Worm (Caenorhabditis elegans): ENCODE results near the gene W02B12.11.

- no peak for TF ChIP-seq zip-11 (GFP tag; IDR thresholded peaks at IDR 0.05)
- TF ChIP-seq pqm-1 (tag; optimal IDR thresholded peaks at IDR 0.05): no peak
- TF ChIP-seq ztf-11 (tag; optimal IDR thresholded peaks at IDR 0.05): no peak
- TF ChIP-seq nhr-11 (tag; optimal IDR thresholded peaks at IDR 0.05): no peak
- no peak for TF ChIP-seq mxl-2 (GFP tag; conservative IDR thresholded peaks at IDR 0.05)
- no peak for TF ChIP-seq lin-15B (tag; optimal IDR thresholded peaks at IDR 0.05)
- no peak for TF ChIP-seq ces-1 (GFP tag; optimal IDR thresholded peaks at IDR 0.05)
- no peak for TF ChIP-seq R02D3.7 (tag; optimal IDR thresholded peaks at IDR 0.05)
- TF ChIP-seq unc-39 (tag; optimal IDR thresholded peaks at IDR 0.05): no peak
- TF ChIP-seq unc-62 (GFP tag; optimal IDR thresholded peaks at IDR 0.05 in 1 of 2): peak in 1 of 2 experiments; percentile 81
- no peak for TF ChIP-seq unc-62 (tag; optimal IDR thresholded peaks at IDR 0.05)
- no peak for TF ChIP-seq ceh-32 (tag; optimal IDR thresholded peaks at IDR 0.05; ENCODE audit: poor library complexity)
- TF ChIP-seq nhr-25 (tag; optimal IDR thresholded peaks at IDR 0.05; ENCODE audit: borderline replicate concordance, insufficient read depth): no peak
- TF ChIP-seq ceh-82 (tag; optimal IDR thresholded peaks at IDR 0.05): no peak
- no peak for TF ChIP-seq jun-1 (tag; optimal IDR thresholded peaks at IDR 0.05)
Measured at ce11 chrII:11497365-11497764, 23.7 kb downstream of the W02B12.11 start, which contains the start of gene B0334.5.
